ENCODE assay signal across 3 fruit fly cellular contexts in the genomic region with DNA sequence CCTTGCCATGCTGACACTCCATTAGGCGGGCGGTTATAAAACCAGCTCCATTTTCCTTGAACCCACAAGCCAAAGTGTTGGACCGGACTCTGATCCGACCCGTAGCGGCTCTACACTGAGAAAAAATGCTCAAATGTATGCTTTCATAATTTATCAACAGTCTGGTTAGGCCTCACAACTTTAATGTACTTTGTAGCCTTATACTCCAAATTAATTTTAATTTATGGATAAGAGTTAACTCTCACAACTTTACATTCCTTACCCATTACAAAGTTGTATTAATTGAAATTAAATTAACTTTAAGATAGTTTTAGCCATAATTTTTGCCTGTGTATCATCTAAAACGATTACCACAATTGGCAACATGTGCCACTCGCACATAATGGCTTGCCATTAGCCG.
TF ChIP-seq lines count a peak whose summit lies in the region.

No protein-coding gene starts in this region.

- no peak for TF ChIP-seq CTCF in whole organism, embryonic (GFP tag; optimal IDR thresholded peaks at IDR 0.05; lab: Kevin White, UChicago)

TF ChIP-seq in whole organism, embryonic, 481 proteins besides CTCF, POLR2A, EP300 and RAD21 (continues in another document):
- TF ChIP-seq E2f1 (GFP tag; IDR thresholded peaks at IDR 0.05; lab: Robert Waterston, UW) (no peak), CG17359 (tag; optimal IDR thresholded peaks at IDR 0.05; lab: Kevin White, UChicago) (peak; percentile 19), Hmr (GFP tag; optimal IDR thresholded peaks at IDR 0.05; lab: Kevin White, UChicago) (peak; percentile 58), dmrt99B (tag; optimal IDR thresholded peaks at IDR 0.05; lab: Kevin White, UChicago) (peak; percentile 44), zf30C (GFP tag; optimal IDR thresholded peaks at IDR 0.05; lab: Kevin White, UChicago) (no peak), al (GFP tag; IDR thresholded peaks at IDR 0.05; lab: Robert Waterston, UW) (0 out of 2 replicates have a peak, but pooled peaks have one; percentile 4), CG17361 (GFP tag; IDR thresholded peaks at IDR 0.05; lab: Robert Waterston, UW) (0 out of 3 replicates have a peak, but pooled peaks have one; percentile 43), lab (GFP tag; optimal IDR thresholded peaks at IDR 0.05; lab: Kevin White, UChicago) (peak; percentile 54), CG18619 (GFP tag; optimal IDR thresholded peaks at IDR 0.05; lab: Kevin White, UChicago) (peak; percentile 14), CG11504 (tag; optimal IDR thresholded peaks at IDR 0.05; lab: Kevin White, UChicago) (peak; percentile 59), Sox102F (GFP tag; optimal IDR thresholded peaks at IDR 0.05; lab: Kevin White, UChicago) (peak; percentile 34), Oli (tag; optimal IDR thresholded peaks at IDR 0.05; lab: Kevin White, UChicago) (peak; percentile 7), Xbp1 (GFP tag; optimal IDR thresholded peaks at IDR 0.05; lab: Kevin White, UChicago) (peak; percentile 9), ftz-f1 (GFP tag; optimal IDR thresholded peaks at IDR 0.05; lab: Kevin White, UChicago) (no peak), fd96Cb (tag; optimal IDR thresholded peaks at IDR 0.05; lab: Kevin White, UChicago) (peak; percentile 27), CG13624 (GFP tag; optimal IDR thresholded peaks at IDR 0.05; lab: Kevin White, UChicago) (peak; percentile 27), gce (GFP tag; IDR thresholded peaks at IDR 0.05; lab: Robert Waterston, UW) (no peak), CG18262 (tag; optimal IDR thresholded peaks at IDR 0.05; lab: Kevin White, UChicago) (peak; percentile 6), CG6854 (GFP tag; optimal IDR thresholded peaks at IDR 0.05; lab: Kevin White, UChicago) (peak; percentile 4), Ets65A (GFP tag; lab: Kevin White, UChicago) (peak; percentile 86), lmd (GFP tag; IDR thresholded peaks at IDR 0.05; lab: Robert Waterston, UW) (peak; percentile 37; the same call in 1 of the 2 replicates), CG13424 (tag; optimal IDR thresholded peaks at IDR 0.05; lab: Kevin White, UChicago) (peak; percentile 26), CG30403 (GFP tag; optimal IDR thresholded peaks at IDR 0.05; lab: Kevin White, UChicago) (peak; percentile 44), Fer1 (GFP tag; optimal IDR thresholded peaks at IDR 0.05; lab: Kevin White, UChicago) (peak; percentile 45), Hr51 (GFP tag; optimal IDR thresholded peaks at IDR 0.05; lab: Kevin White, UChicago) (peak in 1 of 2 experiments; percentile 52), org-1 (GFP tag; optimal IDR thresholded peaks at IDR 0.05; lab: Kevin White, UChicago) (peak; percentile 11), CG2120 (GFP tag; optimal IDR thresholded peaks at IDR 0.05; lab: Kevin White, UChicago) (peak; percentile 61), cwo (GFP tag; optimal IDR thresholded peaks at IDR 0.05; lab: Kevin White, UChicago) (peak; percentile 41)

TF ChIP-seq in whole organism, prepupa, 60 proteins besides CTCF, POLR2A, EP300 and RAD21 (continues in another document):
- TF ChIP-seq dsx (GFP tag; optimal IDR thresholded peaks at IDR 0.05; lab: Kevin White, UChicago; ENCODE audit: poor library complexity, severe bottlenecking) (no peak), Blimp-1 (GFP tag; optimal IDR thresholded peaks at IDR 0.05; lab: Kevin White, UChicago) (no peak), Ets96B (tag; optimal IDR thresholded peaks at IDR 0.05; lab: Kevin White, UChicago) (no peak), CG11294 (GFP tag; IDR thresholded peaks at IDR 0.05; lab: Robert Waterston, UW) (peak; percentile 20; the same call in 1 of the 2 replicates), Gug (GFP tag; IDR thresholded peaks at IDR 0.05; lab: Robert Waterston, UW) (peak; percentile 45; the same call in 1 of the 2 replicates), CG32006 (GFP tag; optimal IDR thresholded peaks at IDR 0.05; lab: Kevin White, UChicago) (peak; percentile 77), CG15336 (GFP tag; IDR thresholded peaks at IDR 0.05; lab: Robert Waterston, UW) (peak; percentile 86), Eip93F (GFP tag; optimal IDR thresholded peaks at IDR 0.05; lab: Kevin White, UChicago) (no peak), CG16779 (tag; optimal IDR thresholded peaks at IDR 0.05; lab: Kevin White, UChicago) (no peak), CG4318 (GFP tag; optimal IDR thresholded peaks at IDR 0.05; lab: Kevin White, UChicago) (peak; percentile 58), CG6792 (GFP tag; optimal IDR thresholded peaks at IDR 0.05; lab: Kevin White, UChicago) (no peak), Smox (GFP tag; optimal IDR thresholded peaks at IDR 0.05; lab: Kevin White, UChicago) (no peak), vri (GFP tag; optimal IDR thresholded peaks at IDR 0.05; lab: Kevin White, UChicago) (no peak), fd85E (GFP tag; optimal IDR thresholded peaks at IDR 0.05; lab: Kevin White, UChicago) (no peak), spab (GFP tag; optimal IDR thresholded peaks at IDR 0.05; lab: Kevin White, UChicago) (no peak), topi (GFP tag; optimal IDR thresholded peaks at IDR 0.05; lab: Kevin White, UChicago) (no peak), Sox102F (GFP tag; optimal IDR thresholded peaks at IDR 0.05; lab: Kevin White, UChicago) (no peak), Hr4 (GFP tag; optimal IDR thresholded peaks at IDR 0.05; lab: Kevin White, UChicago) (peak; percentile 73), Lpt (GFP tag; optimal IDR thresholded peaks at IDR 0.05; lab: Kevin White, UChicago) (peak; percentile 58), CG11762 (GFP tag; optimal IDR thresholded peaks at IDR 0.05; lab: Kevin White, UChicago; ENCODE audit: insufficient read depth) (no peak), CG8632 (GFP tag; optimal IDR thresholded peaks at IDR 0.05; lab: Kevin White, UChicago) (no peak), dac (GFP tag; optimal IDR thresholded peaks at IDR 0.05; lab: Kevin White, UChicago) (peak; percentile 37), Ets21C (GFP tag; optimal IDR thresholded peaks at IDR 0.05; lab: Kevin White, UChicago) (no peak), CG8319 (GFP tag; optimal IDR thresholded peaks at IDR 0.05; lab: Kevin White, UChicago) (no peak), pdm3 (GFP tag; optimal IDR thresholded peaks at IDR 0.05; lab: Kevin White, UChicago) (peak; percentile 40), CG10669 (GFP tag; optimal IDR thresholded peaks at IDR 0.05; lab: Kevin White, UChicago) (no peak), Sox14 (GFP tag; optimal IDR thresholded peaks at IDR 0.05; lab: Kevin White, UChicago) (no peak), salr (GFP tag; optimal IDR thresholded peaks at IDR 0.05; lab: Kevin White, UChicago) (peak in 1 of 2 experiments; percentile 30), CG34406 (GFP tag; optimal IDR thresholded peaks at IDR 0.05; lab: Kevin White, UChicago) (no peak), acj6 (GFP tag; optimal IDR thresholded peaks at IDR 0.05; lab: Kevin White, UChicago) (no peak), CG3919 (GFP tag; optimal IDR thresholded peaks at IDR 0.05; lab: Kevin White, UChicago) (no peak)

TF ChIP-seq in whole organism, pupa, 21 proteins besides CTCF, POLR2A, EP300 and RAD21:
- TF ChIP-seq CG8301 (tag; optimal IDR thresholded peaks at IDR 0.05; lab: Kevin White, UChicago) = peak; percentile 68
- TF ChIP-seq CG8159 (tag; optimal IDR thresholded peaks at IDR 0.05; lab: Kevin White, UChicago) = no peak
- TF ChIP-seq CG32121 (GFP tag; IDR thresholded peaks at IDR 0.05; lab: Robert Waterston, UW) = peak; percentile 53
- no peak for TF ChIP-seq D1 (tag; optimal IDR thresholded peaks at IDR 0.05; lab: Kevin White, UChicago)
- TF ChIP-seq CG14655 (GFP tag; optimal IDR thresholded peaks at IDR 0.05; lab: Kevin White, UChicago) = peak; percentile 68
- TF ChIP-seq Pif1A (GFP tag; optimal IDR thresholded peaks at IDR 0.05; lab: Kevin White, UChicago) = no peak
- peak; percentile 36; the same call in 1 of the 2 replicates for TF ChIP-seq CG12605 (GFP tag; IDR thresholded peaks at IDR 0.05; lab: Robert Waterston, UW)
- no peak for TF ChIP-seq CG17806 (tag; optimal IDR thresholded peaks at IDR 0.05; lab: Kevin White, UChicago)
- no peak for TF ChIP-seq Snoo (tag; optimal IDR thresholded peaks at IDR 0.05; lab: Kevin White, UChicago)
- no peak for TF ChIP-seq rn (GFP tag; IDR thresholded peaks at IDR 0.05; lab: Robert Waterston, UW)
- no peak for TF ChIP-seq CG15710 (tag; optimal IDR thresholded peaks at IDR 0.05; lab: Kevin White, UChicago)
- no peak for TF ChIP-seq EcR (GFP tag; optimal IDR thresholded peaks at IDR 0.05; lab: Kevin White, UChicago)
- TF ChIP-seq CG4496 (GFP tag; IDR thresholded peaks at IDR 0.05; lab: Robert Waterston, UW) = no peak
- TF ChIP-seq CG9948 (tag; optimal IDR thresholded peaks at IDR 0.05; lab: Kevin White, UChicago) = no peak
- TF ChIP-seq Ets98B (GFP tag; IDR thresholded peaks at IDR 0.05; lab: Robert Waterston, UW) = peak; percentile 47; the same call in 1 of the 2 replicates
TF ChIP-seq in whole organism, pupa: peak in this region for 5.
